Fruit fly (Drosophila melanogaster): ENCODE measurements around the gene Cht11.

Cht11 gene

dm6 chrX:6804485-6805295, 44.6 kb downstream of the Cht11 start (continued):
- TF ChIP-seq z (GFP tag; IDR thresholded peaks at IDR 0.05) (no peak), corto (GFP tag; optimal IDR thresholded peaks at IDR 0.05) (peak; percentile 93), Usf (GFP tag; optimal IDR thresholded peaks at IDR 0.05) (peak; percentile 51), fd102C (GFP tag; optimal IDR thresholded peaks at IDR 0.05) (peak; percentile 51), CkIIα-i1 (GFP tag; IDR thresholded peaks at IDR 0.05) (no peak), tio (GFP tag; optimal IDR thresholded peaks at IDR 0.05) (peak; percentile 79), Kr (GFP tag; optimal IDR thresholded peaks at IDR 0.05) (no peak), CG2202 (tag; optimal IDR thresholded peaks at IDR 0.05) (peak; percentile 39), twi (tag; optimal IDR thresholded peaks at IDR 0.05) (peak; percentile 31), CG16863 (GFP tag; optimal IDR thresholded peaks at IDR 0.05) (peak; percentile 66), pum (GFP tag; optimal IDR thresholded peaks at IDR 0.05) (peak; percentile 56), CG15479 (GFP tag; optimal IDR thresholded peaks at IDR 0.05) (peak; percentile 29), CG6175 (GFP tag; IDR thresholded peaks at IDR 0.05) (peak; percentile 71; the same call in 2 of the 3 replicates), CG14014 (GFP tag; IDR thresholded peaks at IDR 0.05) (peak; percentile 83), CG1529 (GFP tag; optimal IDR thresholded peaks at IDR 0.05) (peak; percentile 67), Lim3 (GFP tag; IDR thresholded peaks at IDR 0.05) (peak; percentile 62), sna (GFP tag; IDR thresholded peaks at IDR 0.05; ENCODE audit: partially characterized antibody) (no peak), CG12155 (GFP tag; optimal IDR thresholded peaks at IDR 0.05) (peak; percentile 72), Hr39 (optimal IDR thresholded peaks at IDR 0.05) (no peak), stwl (tag; optimal IDR thresholded peaks at IDR 0.05) (no peak), CG30020 (tag; optimal IDR thresholded peaks at IDR 0.05) (no peak), tgo (GFP tag; IDR thresholded peaks at IDR 0.05) (peak; percentile 88), CG17328 (GFP tag; IDR thresholded peaks at IDR 0.05) (peak; percentile 93), CG31441 (GFP tag; IDR thresholded peaks at IDR 0.05) (no peak; the same call in 1 of the 2 replicates), GATAe (GFP tag; conservative IDR thresholded peaks at IDR 0.05) (no peak), CG13287 (GFP tag; IDR thresholded peaks at IDR 0.05; ENCODE audit: partially characterized antibody) (no peak), Oli (tag; optimal IDR thresholded peaks at IDR 0.05) (peak; percentile 79), luna (GFP tag; optimal IDR thresholded peaks at IDR 0.05) (no peak), fd3F (GFP tag; optimal IDR thresholded peaks at IDR 0.05) (peak; percentile 18), Hmr (GFP tag; optimal IDR thresholded peaks at IDR 0.05) (no peak), CG33557 (GFP tag; optimal IDR thresholded peaks at IDR 0.05) (peak; percentile 45), CG10959 (GFP tag; IDR thresholded peaks at IDR 0.05) (peak; percentile 86), CG4360 (GFP tag; IDR thresholded peaks at IDR 0.05) (peak; percentile 55), br (optimal IDR thresholded peaks at IDR 0.05) (no peak), Doc3 (GFP tag; IDR thresholded peaks at IDR 0.05; ENCODE audit: partially characterized antibody) (no peak), dysf (GFP tag; IDR thresholded peaks at IDR 0.05) (peak; percentile 87), CG2712 (tag; optimal IDR thresholded peaks at IDR 0.05) (peak; percentile 84), CG13123 (GFP tag; optimal IDR thresholded peaks at IDR 0.05) (peak; percentile 38), H2.0 (GFP tag; IDR thresholded peaks at IDR 0.05) (peak; percentile 87), gcm2 (GFP tag; optimal IDR thresholded peaks at IDR 0.05) (no peak), CG3995 (GFP tag; optimal IDR thresholded peaks at IDR 0.05) (peak; percentile 23), bab2 (GFP tag; optimal IDR thresholded peaks at IDR 0.05) (peak; percentile 73), CG5245 (GFP tag; optimal IDR thresholded peaks at IDR 0.05) (peak; percentile 56), sisA (GFP tag; IDR thresholded peaks at IDR 0.05) (peak; percentile 89), Med (GFP tag) (peak; percentile 96), maf-S (GFP tag; optimal IDR thresholded peaks at IDR 0.05) (no peak), row (GFP tag; IDR thresholded peaks at IDR 0.05) (peak; percentile 91), fd64A (GFP tag; optimal IDR thresholded peaks at IDR 0.05) (peak; percentile 18), CG15269 (tag; optimal IDR thresholded peaks at IDR 0.05) (no peak), CG10654 (GFP tag; optimal IDR thresholded peaks at IDR 0.05) (peak; percentile 46), nmo (GFP tag; optimal IDR thresholded peaks at IDR 0.05) (peak; percentile 82)
